Worm (Caenorhabditis elegans) whole organism, late embryonic: ENCODE data around the gene F13B12.6.
A peak's percentile ranks its signal among the peaks of the same experiment; 100 is the strongest.

ENCODE experiments used
- C08G9.2 ChIP-seq: sonication (generic microtip); optimal IDR thresholded peaks from 2 replicates; lab custom pipeline; 2016; ENCODE audit warnings: mild to moderate bottlenecking, missing genetic modification characterization, moderate library complexity, missing compliant biosample characterization
- F13H6.1 ChIP-seq: sonication (generic microtip); optimal IDR thresholded peaks from 2 replicates; lab custom pipeline; 2016; ENCODE audit warnings: missing genetic modification characterization, missing compliant biosample characterization
- K02D7.2 ChIP-seq: sonication (generic microtip); optimal IDR thresholded peaks from 2 replicates; lab custom pipeline; 2017; ENCODE audit warnings: mild to moderate bottlenecking, missing genetic modification characterization, missing compliant biosample characterization
- K09A11.1 ChIP-seq: sonication (generic microtip); optimal IDR thresholded peaks from 2 replicates; lab custom pipeline; 2017; ENCODE audit warnings: antibody characterized with exemption, mild to moderate bottlenecking, missing genetic modification characterization, missing compliant biosample characterization; ENCODE audit not compliant: insufficient read depth
- T23F11.4 ChIP-seq: fragments of 200-800 bp; sonication (Bioruptor generic); optimal IDR thresholded peaks from 2 replicates; lab custom pipeline; 2018; ENCODE audit warnings: mild to moderate bottlenecking, missing genetic modification characterization, missing compliant biosample characterization
- Y22D7AL.16 ChIP-seq: sonication (generic microtip); optimal IDR thresholded peaks from 2 replicates; lab custom pipeline; 2016; ENCODE audit warnings: missing genetic modification characterization, missing compliant biosample characterization
- ahr-1 ChIP-seq: sonication (generic microtip); optimal IDR thresholded peaks from 2 replicates; lab custom pipeline; 2016; ENCODE audit warnings: missing genetic modification characterization, missing compliant biosample characterization
- ceh-14 ChIP-seq: sonication (generic microtip); optimal IDR thresholded peaks from 2 replicates; lab custom pipeline; 2016; ENCODE audit warnings: missing genotype, missing genetic modification characterization, missing compliant biosample characterization
- ceh-31 ChIP-seq: sonication (generic microtip); optimal IDR thresholded peaks from 2 replicates; lab custom pipeline; 2016; ENCODE audit warnings: missing genetic modification characterization, missing compliant biosample characterization
- ceh-34 ChIP-seq: sonication (generic microtip); optimal IDR thresholded peaks from 2 replicates; lab custom pipeline; 2016; ENCODE audit warnings: mild to moderate bottlenecking, missing genetic modification characterization, missing compliant biosample characterization
- ceh-45 ChIP-seq: fragments of 200-800 bp; sonication (Bioruptor generic); IDR thresholded peaks from 2 replicates; pipeline ENCODE4 v1.3.6; 2022; ENCODE audit warnings: missing genetic modification reagents, missing genetic modification characterization, missing compliant biosample characterization
- ceh-48 ChIP-seq: sonication (generic microtip); optimal IDR thresholded peaks from 2 replicates; lab custom pipeline; 2016; ENCODE audit warnings: missing genetic modification characterization, inconsistent platforms, missing compliant biosample characterization
- elt-4 ChIP-seq: sonication (generic microtip); optimal IDR thresholded peaks from 2 replicates; lab custom pipeline; 2016; ENCODE audit warnings: missing genetic modification characterization, missing compliant biosample characterization
- ets-4 ChIP-seq: sonication (generic microtip); optimal IDR thresholded peaks from 2 replicates; lab custom pipeline; 2016; ENCODE audit warnings: missing genetic modification characterization, missing compliant biosample characterization
- hlh-8 ChIP-seq: sonication (generic microtip); optimal IDR thresholded peaks from 2 replicates; lab custom pipeline; 2016; ENCODE audit warnings: missing genotype, missing genetic modification characterization, missing compliant biosample characterization
- madf-2 ChIP-seq: sonication (generic microtip); optimal IDR thresholded peaks from 2 replicates; lab custom pipeline; 2017; ENCODE audit warnings: missing genetic modification characterization, missing compliant biosample characterization
- nfya-1 ChIP-seq: sonication (generic microtip); optimal IDR thresholded peaks from 2 replicates; lab custom pipeline; 2017; ENCODE audit warnings: missing genetic modification characterization, mild to moderate bottlenecking, missing compliant biosample characterization, antibody characterized with exemption, moderate library complexity
- nhr-11 ChIP-seq: fragments of 150-350 bp; optimal IDR thresholded peaks from 2 replicates; lab custom pipeline; 2014; ENCODE audit warnings: missing biosample characterization, missing genetic modification characterization
- npax-4 ChIP-seq: sonication (generic microtip); optimal IDR thresholded peaks from 2 replicates; lab custom pipeline; 2016; ENCODE audit warnings: missing genetic modification characterization, missing compliant biosample characterization
- pag-3 ChIP-seq: sonication (generic microtip); optimal IDR thresholded peaks from 2 replicates; lab custom pipeline; 2016; ENCODE audit warnings: missing compliant biosample characterization, missing genetic modification characterization, borderline replicate concordance
- pat-9 ChIP-seq: fragments of 200-800 bp; sonication (Bioruptor generic); optimal IDR thresholded peaks from 2 replicates; lab custom pipeline; 2018; ENCODE audit warnings: mild to moderate bottlenecking, missing genetic modification characterization, moderate library complexity, missing compliant biosample characterization
- pax-1 ChIP-seq: fragments of 150-350 bp; optimal IDR thresholded peaks from 2 replicates; lab custom pipeline; 2014; ENCODE audit warnings: missing biosample characterization, missing genetic modification characterization
- ref-2 ChIP-seq: sonication (generic microtip); optimal IDR thresholded peaks from 2 replicates; lab custom pipeline; 2016; ENCODE audit warnings: missing genetic modification characterization, missing compliant biosample characterization
- rnt-1 ChIP-seq: sonication (generic microtip); optimal IDR thresholded peaks from 2 replicates; lab custom pipeline; 2016; ENCODE audit warnings: missing genetic modification characterization, missing compliant biosample characterization
- sdc-2 ChIP-seq: sonication (generic microtip); optimal IDR thresholded peaks from 2 replicates; lab custom pipeline; 2016; ENCODE audit warnings: missing genotype, missing genetic modification characterization, missing compliant biosample characterization
- sox-2 ChIP-seq: fragments of 200-800 bp; sonication (Bioruptor generic); IDR thresholded peaks from 2 replicates; pipeline ENCODE4 v1.3.6; 2022; ENCODE audit warnings: missing genetic modification reagents, missing genetic modification characterization, missing compliant biosample characterization
- sox-4 ChIP-seq: sonication (generic microtip); optimal IDR thresholded peaks from 2 replicates; lab custom pipeline; 2017; ENCODE audit warnings: mild to moderate bottlenecking, missing genetic modification characterization, inconsistent platforms, missing compliant biosample characterization
- syd-9 ChIP-seq: sonication (generic microtip); optimal IDR thresholded peaks from 2 replicates; lab custom pipeline; 2016; ENCODE audit warnings: mild to moderate bottlenecking, missing genetic modification characterization, moderate library complexity, missing compliant biosample characterization
- tbx-2 ChIP-seq: sonication (generic microtip); optimal IDR thresholded peaks from 2 replicates; lab custom pipeline; 2016; ENCODE audit warnings: missing genetic modification characterization, missing compliant biosample characterization
- ttx-3 ChIP-seq: sonication (generic microtip); optimal IDR thresholded peaks from 2 replicates; lab custom pipeline; 2016; ENCODE audit warnings: missing genetic modification reagents, missing genetic modification characterization, missing compliant biosample characterization
- unc-42 ChIP-seq: sonication (generic microtip); optimal IDR thresholded peaks from 2 replicates; lab custom pipeline; 2016; ENCODE audit warnings: missing genotype, missing genetic modification characterization, missing compliant biosample characterization
- unc-55 ChIP-seq: sonication (generic microtip); optimal IDR thresholded peaks from 2 replicates; lab custom pipeline; 2017; ENCODE audit warnings: missing biosample characterization, missing genetic modification reagents, missing genetic modification characterization
- zip-5 ChIP-seq: sonication (generic microtip); optimal IDR thresholded peaks from 2 replicates; lab custom pipeline; 2016; ENCODE audit warnings: missing genetic modification characterization, missing compliant biosample characterization
- ztf-16 ChIP-seq: sonication (generic microtip); optimal IDR thresholded peaks from 2 replicates; lab custom pipeline; 2017; ENCODE audit warnings: missing genetic modification characterization, missing compliant biosample characterization

Gene F13B12.6

ce11 chrIV:10420440-10420839 lies 2.8 kb upstream of the F13B12.6 start:
- TF ChIP-seq unc-42 (no peak), sox-2 (GFP tag; lab: Robert Waterston, UW) (no peak), npax-4 (tag; lab: Kevin White, UChicago) (no peak), sdc-2 (tag; lab: Kevin White, UChicago) (no peak), Y22D7AL.16 (no peak), elt-4 (no peak), nhr-11 (tag; lab: Kevin White, UChicago) (no peak), F13H6.1 (tag; lab: Kevin White, UChicago) (no peak), syd-9 (tag; lab: Kevin White, UChicago) (no peak), ztf-16 (tag; lab: Kevin White, UChicago) (no peak)

- TF ChIP-seq rnt-1 (tag; lab: Kevin White, UChicago) (no peak), ttx-3 (tag; lab: Kevin White, UChicago) (no peak), ceh-31 (tag; lab: Kevin White, UChicago) (no peak), pax-1 (tag; lab: Kevin White, UChicago) (no peak), ceh-48 (tag; lab: Kevin White, UChicago) (no peak), unc-55 (GFP tag; lab: Kevin White, UChicago) (peak; percentile 84), madf-2 (tag; lab: Kevin White, UChicago) (no peak), K09A11.1 (tag; lab: Kevin White, UChicago) (no peak)
These were observed 2.2 kb upstream of the F13B12.6 start for ce11 chrIV:10419896-10420295.

- TF ChIP-seq Y22D7AL.16 (no peak), ref-2 (no peak), sox-4 (tag; lab: Kevin White, UChicago) (no peak), pax-1 (tag; lab: Kevin White, UChicago) (no peak), K02D7.2 (tag; lab: Kevin White, UChicago) (no peak), ceh-45 (GFP tag; lab: Robert Waterston, UW) (no peak), zip-5 (tag; lab: Kevin White, UChicago) (no peak), pat-9 (tag; lab: Kevin White, UChicago) (no peak), syd-9 (tag; lab: Kevin White, UChicago) (no peak), hlh-8 (tag; lab: Kevin White, UChicago) (no peak), ceh-31 (tag; lab: Kevin White, UChicago) (no peak), pag-3 (tag; lab: Kevin White, UChicago) (no peak), ztf-16 (tag; lab: Kevin White, UChicago) (no peak)
- TF ChIP-seq, all 69 proteins: peak for 0
These were observed 3.9 kb downstream of the F13B12.6 start, which contains the start of gene R10H10.7 for ce11 chrIV:10413828-10414227. R10H10.7 (minus strand) TSS chrIV:10413928.

ce11 chrIV:10409377-10409776 lies 8.3 kb downstream of the F13B12.6 start, which contains the start of gene rfk-1:
rfk-1 (minus strand) TSS chrIV:10409477.
- TF ChIP-seq rnt-1 (tag; lab: Kevin White, UChicago) (no peak), sdc-2 (tag; lab: Kevin White, UChicago) (no peak), C08G9.2 (tag; lab: Kevin White, UChicago) (no peak), T23F11.4 (no peak), ceh-34 (tag; lab: Kevin White, UChicago) (no peak), ceh-14 (tag; lab: Kevin White, UChicago) (no peak), ets-4 (tag; lab: Kevin White, UChicago) (no peak), nfya-1 (tag; lab: Kevin White, UChicago) (no peak), ahr-1 (no peak), tbx-2 (no peak), zip-5 (tag; lab: Kevin White, UChicago) (no peak)
